Fruit fly (Drosophila melanogaster) whole organism, pupa: ENCODE results near the gene CG12689.
A peak's percentile ranks its signal among the peaks of the same experiment; 100 is the strongest.

Experiments used
- CG10348 ChIP-seq: fragments of 200-800 bp; sonication (Bioruptor generic); IDR thresholded peaks from 2 replicates; pipeline ENCODE4 v1.3.6; 2022; ENCODE audit warnings: missing biosample characterization, missing genetic modification characterization
- CG12605 ChIP-seq: fragments of 200-800 bp; sonication (Bioruptor generic); IDR thresholded peaks from 2 replicates; pipeline ENCODE4 v1.3.6; 2022; ENCODE audit warnings: missing biosample characterization, missing genetic modification characterization
- CG13204 ChIP-seq: fragments of 200-800 bp; sonication (Bioruptor generic); optimal IDR thresholded peaks from 2 replicates; lab custom pipeline; 2018; ENCODE audit warnings: missing biosample characterization, mild to moderate bottlenecking, missing genetic modification characterization, moderate library complexity
- CG14655 ChIP-seq: fragments of 200-800 bp; sonication (Bioruptor generic); optimal IDR thresholded peaks from 3 replicates; lab custom pipeline; 2017; ENCODE audit warnings: mild to moderate bottlenecking, missing biosample characterization, missing genetic modification reagents, missing genetic modification characterization
- CG15710 ChIP-seq: fragments of 200-800 bp; sonication (Bioruptor generic); optimal IDR thresholded peaks from 2 replicates; lab custom pipeline; 2018; ENCODE audit warnings: missing biosample characterization, mild to moderate bottlenecking, missing genetic modification characterization, moderate library complexity
- CG17806 ChIP-seq: fragments of 200-800 bp; sonication (Bioruptor generic); optimal IDR thresholded peaks from 2 replicates; lab custom pipeline; 2018; ENCODE audit warnings: missing biosample characterization, mild to moderate bottlenecking, missing genetic modification characterization, moderate library complexity
- CG32121 ChIP-seq: fragments of 200-800 bp; sonication (Bioruptor generic); IDR thresholded peaks from 2 replicates; pipeline ENCODE4 v1.3.6; 2022; ENCODE audit warnings: missing biosample characterization, missing genetic modification characterization
- CG34367 ChIP-seq: fragments of 200-800 bp; sonication (Bioruptor generic); optimal IDR thresholded peaks from 2 replicates; lab custom pipeline; 2018; ENCODE audit warnings: missing biosample characterization, mild to moderate bottlenecking, missing genetic modification characterization
- CG4496 ChIP-seq: fragments of 200-800 bp; sonication (Bioruptor generic); IDR thresholded peaks from 3 replicates; pipeline ENCODE4 v1.3.6; 2022; ENCODE audit warnings: missing biosample characterization, missing genetic modification characterization
- CG8159 ChIP-seq: fragments of 200-800 bp; sonication (Bioruptor generic); optimal IDR thresholded peaks from 3 replicates; lab custom pipeline; 2018; ENCODE audit warnings: missing biosample characterization, mild to moderate bottlenecking, missing genetic modification characterization, moderate library complexity
- CG8301 ChIP-seq: fragments of 200-800 bp; sonication (Bioruptor generic); optimal IDR thresholded peaks from 2 replicates; lab custom pipeline; 2018; ENCODE audit warnings: missing biosample characterization, mild to moderate bottlenecking, missing genetic modification characterization
- CG9948 ChIP-seq: fragments of 200-800 bp; sonication (Bioruptor generic); optimal IDR thresholded peaks from 2 replicates; lab custom pipeline; 2018; ENCODE audit warnings: missing biosample characterization, mild to moderate bottlenecking, missing genetic modification characterization, moderate library complexity
- D1 ChIP-seq: fragments of 200-800 bp; sonication (Bioruptor generic); optimal IDR thresholded peaks from 2 replicates; lab custom pipeline; 2018; ENCODE audit warnings: missing biosample characterization, mild to moderate bottlenecking, missing genetic modification characterization, moderate library complexity
- EcR ChIP-seq: fragments of 200-800 bp; sonication (Bioruptor generic); optimal IDR thresholded peaks from 3 replicates; lab custom pipeline; 2019; ENCODE audit warnings: missing biosample characterization, missing genetic modification characterization, mild to moderate bottlenecking, moderate library complexity, missing genetic modification reagents
- Ets98B ChIP-seq: fragments of 200-800 bp; sonication (Bioruptor generic); IDR thresholded peaks from 2 replicates; pipeline ENCODE4 v1.3.6; 2022; ENCODE audit warnings: missing biosample characterization, missing genetic modification characterization
- Pif1A ChIP-seq: fragments of 200-800 bp; sonication (Bioruptor generic); optimal IDR thresholded peaks from 3 replicates; lab custom pipeline; 2016; ENCODE audit warnings: missing biosample characterization, missing genetic modification characterization
- Pif1B ChIP-seq: fragments of 200-800 bp; sonication (Bioruptor generic); optimal IDR thresholded peaks from 3 replicates; lab custom pipeline; 2016; ENCODE audit warnings: missing biosample characterization, missing genetic modification characterization
- Snoo ChIP-seq: fragments of 200-800 bp; sonication (Bioruptor generic); optimal IDR thresholded peaks from 3 replicates; lab custom pipeline; 2017; ENCODE audit warnings: missing biosample characterization, mild to moderate bottlenecking, missing genetic modification characterization, inconsistent platforms
- fd96Ca ChIP-seq: fragments of 200-800 bp; sonication (Bioruptor generic); IDR thresholded peaks from 3 replicates; pipeline ENCODE4 v1.3.6; 2022; ENCODE audit warnings: missing biosample characterization, missing genetic modification characterization
- gl ChIP-seq: fragments of 200-800 bp; sonication (Bioruptor generic); optimal IDR thresholded peaks from 2 replicates; lab custom pipeline; 2018; ENCODE audit warnings: missing biosample characterization, mild to moderate bottlenecking, missing genetic modification characterization
- rn ChIP-seq: fragments of 200-800 bp; sonication (Bioruptor generic); IDR thresholded peaks from 2 replicates; pipeline ENCODE4 v1.3.6; 2022; ENCODE audit warnings: missing biosample characterization, missing genetic modification characterization

Gene CG12689

DNA sequence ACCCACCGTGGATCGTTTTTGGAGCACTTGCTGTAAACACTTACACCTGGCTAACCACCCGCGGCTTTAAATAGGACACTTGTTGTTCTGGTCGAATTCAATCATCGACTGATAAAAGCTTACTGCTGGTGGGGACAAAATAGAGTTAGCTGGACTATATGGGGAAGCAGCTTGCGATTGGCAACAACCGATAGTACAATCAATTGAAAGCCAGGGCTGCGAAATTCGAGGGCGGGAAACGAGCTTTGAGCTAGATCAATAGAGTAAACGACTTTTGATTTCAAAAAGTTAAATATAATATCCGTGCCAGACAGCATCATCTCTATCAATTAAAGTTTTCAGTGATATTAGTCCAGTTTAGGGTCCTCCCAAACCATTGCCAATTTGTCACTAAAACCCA, 38.0 kb downstream of the CG12689 start, which contains the start of gene CG32719:
CG32719 (minus strand) TSS at position 101 of the 400 bp plus-strand sequence.
- TF ChIP-seq D1, result no peak
- TF ChIP-seq CG8301 (tag; lab: Kevin White, UChicago), result no peak
- TF ChIP-seq CG34367 (tag; lab: Kevin White, UChicago), result no peak
- TF ChIP-seq gl (tag; lab: Kevin White, UChicago), result no peak
- no peak for TF ChIP-seq Pif1B (GFP tag; lab: Kevin White, UChicago)
- no peak for TF ChIP-seq Snoo (tag; lab: Kevin White, UChicago)
- TF ChIP-seq EcR (GFP tag; lab: Kevin White, UChicago), result no peak
- TF ChIP-seq Pif1A (GFP tag; lab: Kevin White, UChicago), result no peak
- no peak for TF ChIP-seq CG13204
- TF ChIP-seq fd96Ca (GFP tag; lab: Robert Waterston, UW), result no peak
- no peak for TF ChIP-seq CG4496 (GFP tag; lab: Robert Waterston, UW)
- TF ChIP-seq CG12605, result no peak
- no peak for TF ChIP-seq CG15710 (tag; lab: Kevin White, UChicago)
- no peak for TF ChIP-seq rn (GFP tag; lab: Robert Waterston, UW)

DNA sequence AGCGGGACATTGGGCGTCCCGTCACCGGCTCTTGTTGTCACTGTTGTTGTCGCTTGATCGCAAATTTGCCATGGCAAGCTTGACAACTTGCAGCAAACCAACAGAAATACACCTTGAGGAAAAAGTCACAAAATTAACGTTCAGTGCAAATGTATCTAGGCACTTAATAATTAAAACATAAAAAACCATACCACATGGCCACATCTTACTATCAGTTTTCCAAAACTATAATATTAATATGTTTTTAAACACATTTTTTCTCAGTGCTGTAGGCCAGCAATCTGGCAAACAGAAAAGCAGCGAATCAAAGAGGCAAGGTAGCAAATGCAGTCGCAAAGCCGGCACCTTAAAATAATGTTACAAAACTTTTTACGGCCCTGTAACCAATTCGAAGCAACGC, 39.6 kb downstream of the CG12689 start:
- TF ChIP-seq CG17806, result peak; percentile 45
- peak; percentile 19 for TF ChIP-seq Pif1B (GFP tag; lab: Kevin White, UChicago)
- no peak for TF ChIP-seq Snoo (tag; lab: Kevin White, UChicago)
- peak; percentile 27 for TF ChIP-seq CG34367 (tag; lab: Kevin White, UChicago)
- peak; percentile 46 for TF ChIP-seq CG8159
- TF ChIP-seq CG12605, result no peak
- peak; percentile 33; the same call in 1 of the 3 replicates for TF ChIP-seq CG4496 (GFP tag; lab: Robert Waterston, UW)
- TF ChIP-seq EcR (GFP tag; lab: Kevin White, UChicago), result no peak
- TF ChIP-seq CG9948 (tag; lab: Kevin White, UChicago), result peak; percentile 58
- peak; percentile 45 for TF ChIP-seq CG15710 (tag; lab: Kevin White, UChicago)
- TF ChIP-seq CG10348 (GFP tag; lab: Robert Waterston, UW), result no peak
- TF ChIP-seq CG14655 (GFP tag; lab: Kevin White, UChicago), result peak; percentile 65
- TF ChIP-seq CG8301 (tag; lab: Kevin White, UChicago), result peak; percentile 45
- peak; percentile 9 for TF ChIP-seq Pif1A (GFP tag; lab: Kevin White, UChicago)

DNA sequence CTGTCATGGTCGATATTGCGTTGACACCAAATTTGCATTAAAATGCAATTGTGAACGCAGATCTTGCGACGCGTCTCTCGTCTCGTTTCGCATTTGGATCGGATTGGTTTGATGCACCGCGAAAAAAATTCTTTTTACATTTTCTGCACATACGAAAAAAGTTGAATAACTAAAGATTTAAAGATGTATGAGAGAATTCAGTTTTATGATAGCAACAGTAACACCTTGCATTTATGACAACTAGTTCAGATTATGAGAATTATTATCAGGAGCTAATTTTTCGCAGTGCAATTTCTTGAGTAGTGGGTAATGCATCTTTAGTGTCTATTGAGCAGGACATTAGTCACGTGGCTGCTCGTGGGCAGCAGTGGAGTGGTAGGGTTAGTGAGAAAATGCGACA, 42.0 kb downstream of the CG12689 start:
- peak; percentile 4 for TF ChIP-seq CG13204
- TF ChIP-seq CG14655 (GFP tag; lab: Kevin White, UChicago), result peak; percentile 84
- peak; percentile 34 for TF ChIP-seq gl (tag; lab: Kevin White, UChicago)
- peak; percentile 73 for TF ChIP-seq CG8159
- peak; percentile 77 for TF ChIP-seq CG8301 (tag; lab: Kevin White, UChicago)
- peak; percentile 79 for TF ChIP-seq CG9948 (tag; lab: Kevin White, UChicago)
- TF ChIP-seq Pif1A (GFP tag; lab: Kevin White, UChicago), result peak; percentile 57
- no peak for TF ChIP-seq EcR (GFP tag; lab: Kevin White, UChicago)
- TF ChIP-seq CG10348 (GFP tag; lab: Robert Waterston, UW), result no peak
- TF ChIP-seq fd96Ca (GFP tag; lab: Robert Waterston, UW), result 0 out of 3 replicates have a peak, but pooled peaks have one; percentile 42
- peak; percentile 72 for TF ChIP-seq CG4496 (GFP tag; lab: Robert Waterston, UW)
- no peak for TF ChIP-seq CG32121 (GFP tag; lab: Robert Waterston, UW)
- TF ChIP-seq Snoo (tag; lab: Kevin White, UChicago), result no peak
- peak; percentile 59 for TF ChIP-seq Pif1B (GFP tag; lab: Kevin White, UChicago)
- peak; percentile 74 for TF ChIP-seq CG17806
- no peak for TF ChIP-seq D1
- no peak for TF ChIP-seq rn (GFP tag; lab: Robert Waterston, UW)
- TF ChIP-seq CG15710 (tag; lab: Kevin White, UChicago), result peak; percentile 66
- peak; percentile 70 for TF ChIP-seq CG34367 (tag; lab: Kevin White, UChicago)
- TF ChIP-seq Ets98B, result peak; percentile 57

DNA sequence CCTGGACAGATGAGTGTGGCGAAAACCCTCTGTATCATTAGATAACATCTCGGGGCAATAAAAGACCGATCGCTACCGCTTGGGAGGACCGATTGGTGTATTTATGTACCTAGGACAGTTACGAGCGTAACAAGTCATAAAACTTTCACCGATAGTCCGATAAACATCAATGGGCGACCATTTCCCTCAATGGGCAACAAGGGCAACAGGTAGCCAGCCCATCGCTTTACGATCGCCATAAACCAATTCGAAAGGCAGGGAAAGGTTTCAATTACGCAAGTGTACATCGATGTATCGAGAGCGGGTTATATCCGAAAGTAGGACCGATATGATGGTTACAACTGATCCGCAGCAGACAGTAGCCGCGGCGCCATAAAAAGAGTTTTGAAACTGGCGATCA, 43.4 kb downstream of the CG12689 start:
- TF ChIP-seq CG8301 (tag; lab: Kevin White, UChicago) (no peak), CG9948 (tag; lab: Kevin White, UChicago) (no peak), CG17806 (no peak), gl (tag; lab: Kevin White, UChicago) (no peak), CG12605 (no peak), EcR (GFP tag; lab: Kevin White, UChicago) (no peak), CG15710 (tag; lab: Kevin White, UChicago) (no peak), CG4496 (GFP tag; lab: Robert Waterston, UW) (no peak), Pif1A (GFP tag; lab: Kevin White, UChicago) (no peak), D1 (no peak), Pif1B (GFP tag; lab: Kevin White, UChicago) (no peak)

DNA sequence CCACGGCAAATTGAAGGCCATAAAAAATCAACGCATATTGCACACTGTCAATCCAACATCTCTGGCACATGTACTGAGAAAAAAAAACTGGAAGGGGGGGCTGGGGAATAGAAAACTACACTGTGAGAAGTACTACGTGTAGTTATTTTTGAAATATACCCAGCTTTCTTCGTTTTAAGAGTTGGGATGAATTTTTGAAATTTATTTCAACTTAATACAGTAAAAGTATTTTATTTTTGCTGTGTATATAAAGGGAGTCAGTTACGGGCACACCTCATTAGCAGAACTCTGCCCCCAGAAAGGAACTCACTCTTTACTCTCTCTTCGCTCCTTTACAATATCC, 44.5 kb downstream of the CG12689 start:
- TF ChIP-seq CG32121 (GFP tag; lab: Robert Waterston, UW) (no peak), CG17806 (peak; percentile 35), CG13204 (no peak), CG4496 (GFP tag; lab: Robert Waterston, UW) (no peak), CG34367 (tag; lab: Kevin White, UChicago) (no peak), gl (tag; lab: Kevin White, UChicago) (no peak), Snoo (tag; lab: Kevin White, UChicago) (no peak), CG12605 (no peak), CG14655 (GFP tag; lab: Kevin White, UChicago) (no peak), D1 (no peak), CG15710 (tag; lab: Kevin White, UChicago) (peak; percentile 34), Pif1B (GFP tag; lab: Kevin White, UChicago) (no peak), rn (GFP tag; lab: Robert Waterston, UW) (no peak), fd96Ca (GFP tag; lab: Robert Waterston, UW) (no peak), Pif1A (GFP tag; lab: Kevin White, UChicago) (peak; percentile 37), Ets98B (no peak), CG9948 (tag; lab: Kevin White, UChicago) (peak; percentile 45), EcR (GFP tag; lab: Kevin White, UChicago) (no peak), CG8301 (tag; lab: Kevin White, UChicago) (no peak), CG10348 (GFP tag; lab: Robert Waterston, UW) (no peak), CG8159 (peak; percentile 36)
